Worm (Caenorhabditis elegans) whole organism, L1 larva: ENCODE measurements around the gene Y70C5A.2.

ENCODE experiments used
- C16A3.4 ChIP-seq: fragments of 150-350 bp; optimal IDR thresholded peaks from 2 replicates; lab custom pipeline; 2014; ENCODE audit warnings: missing biosample characterization, missing genetic modification characterization
- C34B4.2 ChIP-seq: sonication (generic microtip); optimal IDR thresholded peaks from 2 replicates; lab custom pipeline; 2017; ENCODE audit warnings: mild to moderate bottlenecking, missing genetic modification characterization, missing compliant biosample characterization
- F16B12.6 ChIP-seq: fragments of 150-350 bp; optimal IDR thresholded peaks from 2 replicates; lab custom pipeline; 2014; ENCODE audit warnings: missing biosample characterization, missing genetic modification characterization
- ama-1 ChIP-seq: fragments of 150-350 bp; optimal IDR thresholded peaks from 2 replicates; lab custom pipeline; 2014
- ceh-63 ChIP-seq: fragments of 200-800 bp; sonication (Bioruptor generic); optimal IDR thresholded peaks from 2 replicates; lab custom pipeline; 2018; ENCODE audit warnings: mild to moderate bottlenecking, missing genetic modification characterization, missing compliant biosample characterization
- ceh-82 ChIP-seq, 3 experiments: fragments of 150-350 bp in 1 of 3; sonication (generic microtip) in 2 of 3; optimal IDR thresholded peaks; 2 replicates each; lab custom pipeline; 2014 to 2017; ENCODE audit warnings: missing biosample characterization in 3 of 3, missing genetic modification characterization in 3 of 3
- dsc-1 ChIP-seq: sonication (generic microtip); optimal IDR thresholded peaks from 2 replicates; lab custom pipeline; 2016; ENCODE audit warnings: mild to moderate bottlenecking, missing genetic modification characterization, missing compliant biosample characterization
- efl-1 ChIP-seq, 4 experiments: fragments of 150-350 bp; optimal IDR thresholded peaks in 3 of 4; peaks in 1 of 4; 1 replicate in 1 of 4; 2 replicates in 3 of 4; lab custom pipeline; 2014; ENCODE audit warnings: missing biosample characterization in 2 of 4, missing genetic modification characterization in 2 of 4, missing genetic modification reagents in 2 of 4
- egl-13 ChIP-seq: sonication (generic microtip); optimal IDR thresholded peaks from 2 replicates; lab custom pipeline; 2016; ENCODE audit warnings: missing genotype, missing genetic modification reagents, missing genetic modification characterization, missing compliant biosample characterization
- egl-27 ChIP-seq, 2 experiments: fragments of 150-350 bp in 1 of 2; sonication (generic microtip); optimal IDR thresholded peaks; 3 replicates each; lab custom pipeline; 2017 to 2018; ENCODE audit warnings: missing biosample characterization in 2 of 2, missing genetic modification characterization in 2 of 2, missing genetic modification reagents in 2 of 2
- elt-2 ChIP-seq: sonication (generic microtip); optimal IDR thresholded peaks from 2 replicates; lab custom pipeline; 2016; ENCODE audit warnings: missing genetic modification characterization, mild to moderate bottlenecking, inconsistent platforms, missing compliant biosample characterization, missing genetic modification reagents
- fkh-4 ChIP-seq: sonication (generic microtip); optimal IDR thresholded peaks from 2 replicates; lab custom pipeline; 2016; ENCODE audit warnings: missing compliant biosample characterization, missing genetic modification characterization, borderline replicate concordance
- fkh-8 ChIP-seq: sonication (generic microtip); optimal IDR thresholded peaks from 2 replicates; lab custom pipeline; 2016; ENCODE audit warnings: mild to moderate bottlenecking, missing genetic modification characterization, missing compliant biosample characterization
- grh-1 ChIP-seq: fragments of 200-800 bp; sonication (Bioruptor generic); IDR thresholded peaks from 2 replicates; pipeline ENCODE4 v1.3.6; 2022; ENCODE audit warnings: missing genetic modification reagents, missing genetic modification characterization, missing compliant biosample characterization
- lin-13 ChIP-seq: fragments of 150-350 bp; optimal IDR thresholded peaks from 2 replicates; lab custom pipeline; 2014; ENCODE audit warnings: missing biosample characterization, missing genetic modification reagents, missing genetic modification characterization
- lin-15B ChIP-seq: fragments of 150-350 bp; sonication (generic microtip); optimal IDR thresholded peaks from 3 replicates; lab custom pipeline; 2014; ENCODE audit warnings: missing biosample characterization, missing genetic modification characterization
- lin-35 ChIP-seq, 2 experiments: fragments of 150-350 bp; optimal IDR thresholded peaks; 2 replicates each; lab custom pipeline; 2014; ENCODE audit warnings: missing biosample characterization in 2 of 2, missing genetic modification characterization in 2 of 2, missing genetic modification reagents in 2 of 2
- lir-3 ChIP-seq: sonication (generic microtip); optimal IDR thresholded peaks from 2 replicates; lab custom pipeline; 2016; ENCODE audit warnings: mild to moderate bottlenecking, missing genetic modification characterization, moderate library complexity, missing compliant biosample characterization; ENCODE audit not compliant: poor library complexity
- lsy-2 ChIP-seq, 2 experiments: fragments of 150-350 bp; optimal IDR thresholded peaks; 2 replicates each; lab custom pipeline; 2014; ENCODE audit warnings: missing biosample characterization in 2 of 2, missing genetic modification characterization in 2 of 2
- mdl-1 ChIP-seq, 2 experiments: fragments of 150-350 bp; optimal IDR thresholded peaks; 2 replicates each; lab custom pipeline; 2014 to 2017; ENCODE audit warnings: missing biosample characterization in 2 of 2, missing genetic modification characterization in 2 of 2, inconsistent platforms in 1 of 2
- mef-2 ChIP-seq: fragments of 150-350 bp; optimal IDR thresholded peaks from 2 replicates; lab custom pipeline; 2014; ENCODE audit warnings: missing biosample characterization, missing genetic modification characterization
- mep-1 ChIP-seq: fragments of 150-350 bp; optimal IDR thresholded peaks from 2 replicates; lab custom pipeline; 2014; ENCODE audit warnings: missing biosample characterization, missing genetic modification characterization
- nhr-12 ChIP-seq: sonication (generic microtip); optimal IDR thresholded peaks from 2 replicates; lab custom pipeline; 2017; ENCODE audit warnings: missing biosample characterization, missing genetic modification characterization
- nhr-28 ChIP-seq: fragments of 150-350 bp; optimal IDR thresholded peaks from 2 replicates; lab custom pipeline; 2014; ENCODE audit warnings: missing biosample characterization, missing genetic modification characterization
- nhr-71 ChIP-seq: sonication (generic microtip); optimal IDR thresholded peaks from 2 replicates; lab custom pipeline; 2016; ENCODE audit warnings: mild to moderate bottlenecking, missing genetic modification characterization, moderate library complexity, missing compliant biosample characterization
- nhr-76 ChIP-seq: sonication (generic microtip); optimal IDR thresholded peaks from 2 replicates; lab custom pipeline; 2017; ENCODE audit warnings: missing biosample characterization, missing genetic modification characterization
- nhr-85 ChIP-seq: sonication (generic microtip); peaks from one replicate; lab custom pipeline; 2016; ENCODE audit warnings: missing genetic modification characterization, inconsistent platforms, missing compliant biosample characterization
- pax-3 ChIP-seq: fragments of 200-800 bp; sonication (Bioruptor generic); optimal IDR thresholded peaks from 2 replicates; lab custom pipeline; 2018; ENCODE audit warnings: mild to moderate bottlenecking, missing genetic modification characterization, moderate library complexity, missing compliant biosample characterization
- snpc-4 ChIP-seq: fragments of 150-350 bp; optimal IDR thresholded peaks from 2 replicates; lab custom pipeline; 2014; ENCODE audit warnings: missing biosample characterization, missing genetic modification characterization
- snu-23 ChIP-seq: sonication (generic microtip); optimal IDR thresholded peaks from 2 replicates; lab custom pipeline; 2016; ENCODE audit warnings: missing genetic modification characterization, missing compliant biosample characterization
- sptf-1 ChIP-seq: fragments of 150-350 bp; optimal IDR thresholded peaks from 2 replicates; lab custom pipeline; 2014; ENCODE audit warnings: missing biosample characterization, missing genetic modification characterization
- swsn-7 ChIP-seq: sonication (generic microtip); optimal IDR thresholded peaks from 2 replicates; lab custom pipeline; 2016; ENCODE audit warnings: missing genetic modification characterization, missing compliant biosample characterization
- tlp-1 ChIP-seq: fragments of 150-350 bp; optimal IDR thresholded peaks from 2 replicates; lab custom pipeline; 2014; ENCODE audit warnings: missing biosample characterization, missing genetic modification characterization
- unc-62 ChIP-seq: fragments of 150-350 bp; optimal IDR thresholded peaks from 2 replicates; lab custom pipeline; 2014; ENCODE audit warnings: missing biosample characterization, missing genetic modification reagents, missing genetic modification characterization
- vab-15 ChIP-seq: sonication (generic microtip); optimal IDR thresholded peaks from 2 replicates; lab custom pipeline; 2017; ENCODE audit warnings: missing genotype, mild to moderate bottlenecking, missing genetic modification characterization, missing compliant biosample characterization
- xbp-1 ChIP-seq: sonication (generic microtip); optimal IDR thresholded peaks from 2 replicates; lab custom pipeline; 2016; ENCODE audit warnings: missing genetic modification characterization, missing compliant biosample characterization

The Y70C5A.2 gene

ce11 chrV:16628991-16629390 lies 6.0 kb upstream of the Y70C5A.2 start, which contains the start of gene W06G6.2:
Gene W06G6.2 (plus strand): TSS chrV:16629291.
- no peak for TF ChIP-seq unc-62
- TF ChIP-seq nhr-28, result no peak
- TF ChIP-seq mef-2 (tag; lab: Kevin White, UChicago), result no peak
- no peak for TF ChIP-seq lin-15B (tag; lab: Kevin White, UChicago)
- no peak for TF ChIP-seq mep-1
- TF ChIP-seq vab-15 (tag; lab: Kevin White, UChicago), result no peak
- no peak for TF ChIP-seq nhr-85 (tag; lab: Kevin White, UChicago)
- TF ChIP-seq fkh-4, result no peak
- no peak for TF ChIP-seq lin-35 (GFP tag; optimal IDR thresholded peaks at IDR 0.05; lab: Kevin White, UChicago)
- TF ChIP-seq nhr-76 (tag; lab: Kevin White, UChicago), result no peak
- no peak for TF ChIP-seq lsy-2 (tag; optimal IDR thresholded peaks at IDR 0.05; lab: Kevin White, UChicago)

- TF ChIP-seq elt-2 (tag; lab: Kevin White, UChicago), result peak; percentile 77
- TF ChIP-seq tlp-1 (tag; lab: Kevin White, UChicago), result peak; percentile 3
- no peak for TF ChIP-seq egl-13 (tag; lab: Kevin White, UChicago)
These were observed 5.0 kb upstream of the Y70C5A.2 start, which contains the start of gene oac-53 for ce11 chrV:16627962-16628361. Gene oac-53 (minus strand): TSS chrV:16627970.

ce11 chrV:16621894-16622293 lies 1.1 kb downstream of the Y70C5A.2 start:
- TF ChIP-seq fkh-8, result peak; percentile 11
- TF ChIP-seq egl-27 (tag; optimal IDR thresholded peaks at IDR 0.05; lab: Kevin White, UChicago), result no peak
- 0 out of 2 replicates have a peak, but pooled peaks have one; percentile 12 for TF ChIP-seq grh-1 (GFP tag; lab: Robert Waterston, UW)
- TF ChIP-seq, all 84 proteins: peak for 2

ce11 chrV:16620874-16621273 lies 2.1 kb downstream of the Y70C5A.2 start, which contains the start of gene Y70C5A.3:
Gene Y70C5A.3 (minus strand): TSS chrV:16620923.
- TF ChIP-seq sptf-1 (no peak), elt-2 (tag; lab: Kevin White, UChicago) (peak; percentile 1)

- no peak for TF ChIP-seq C34B4.2 (tag; lab: Kevin White, UChicago)
- no peak for TF ChIP-seq swsn-7 (tag; lab: Kevin White, UChicago)
- TF ChIP-seq C16A3.4 (tag; lab: Kevin White, UChicago), result no peak
- TF ChIP-seq ama-1, result no peak
- no peak for TF ChIP-seq lin-35 (GFP tag; optimal IDR thresholded peaks at IDR 0.05; lab: Kevin White, UChicago)
- no peak for TF ChIP-seq snpc-4 (tag; lab: Kevin White, UChicago)
- TF ChIP-seq egl-13 (tag; lab: Kevin White, UChicago), result no peak
- no peak for TF ChIP-seq ceh-82 (tag; optimal IDR thresholded peaks at IDR 0.05; lab: Kevin White, UChicago)
- no peak for TF ChIP-seq mdl-1 (tag; optimal IDR thresholded peaks at IDR 0.05; lab: Kevin White, UChicago)
- TF ChIP-seq lin-13, result no peak
- TF ChIP-seq lin-15B (tag; lab: Kevin White, UChicago), result no peak
- no peak for TF ChIP-seq snu-23
- no peak for TF ChIP-seq pax-3 (tag; lab: Kevin White, UChicago)
- no peak for TF ChIP-seq elt-2 (tag; lab: Kevin White, UChicago)
- TF ChIP-seq, all 84 proteins: peak for 0
These were observed 5.5 kb downstream of the Y70C5A.2 start, which contains the start of gene Y70C5A.4 for ce11 chrV:16617462-16617861. Gene Y70C5A.4 (plus strand): TSS chrV:16617762.

- TF ChIP-seq lir-3 (tag; lab: Kevin White, UChicago), result no peak
- TF ChIP-seq ceh-63, result no peak
- TF ChIP-seq fkh-8, result no peak
- TF ChIP-seq lin-35 (GFP tag; optimal IDR thresholded peaks at IDR 0.05; lab: Kevin White, UChicago), result no peak
- TF ChIP-seq nhr-12 (tag; lab: Kevin White, UChicago), result no peak
- no peak for TF ChIP-seq efl-1 (optimal IDR thresholded peaks at IDR 0.05; lab: Kevin White, UChicago)
- peak in 1 of 2 experiments; percentile 39 for TF ChIP-seq efl-1 (GFP tag; optimal IDR thresholded peaks at IDR 0.05 in 1 of 2; lab: Kevin White, UChicago)
- TF ChIP-seq elt-2 (tag; lab: Kevin White, UChicago), result peak; percentile 57
- no peak for TF ChIP-seq xbp-1
- no peak for TF ChIP-seq egl-27 (tag; optimal IDR thresholded peaks at IDR 0.05; lab: Kevin White, UChicago)
- TF ChIP-seq lsy-2 (tag; optimal IDR thresholded peaks at IDR 0.05; lab: Kevin White, UChicago), result no peak
- no peak for TF ChIP-seq F16B12.6 (tag; lab: Kevin White, UChicago)
- TF ChIP-seq nhr-71 (tag; lab: Kevin White, UChicago), result no peak
- no peak for TF ChIP-seq dsc-1
These were observed 12.1 kb downstream of the Y70C5A.2 start, which contains the start of gene srw-54 for ce11 chrV:16610791-16611385. Gene srw-54 (plus strand): TSS chrV:16611335.
